Fruit fly (Drosophila melanogaster) whole organism, wandering third instar larva: ENCODE measurements around the gene CG33630.

ENCODE experiments used
- CrebA ChIP-seq: fragments of 200-800 bp; sonication (Bioruptor generic); optimal IDR thresholded peaks from 2 replicates; lab custom pipeline; 2016; ENCODE audit warnings: missing biosample characterization, mild to moderate bottlenecking, missing genetic modification characterization, borderline replicate concordance
- Dfd ChIP-seq: fragments of >200 bp; optimal IDR thresholded peaks from 2 replicates; lab custom pipeline; 2017; ENCODE audit warnings: missing biosample characterization, missing genetic modification characterization
- GATAd ChIP-seq: sonication (Bioruptor generic); optimal IDR thresholded peaks from 2 replicates; lab custom pipeline; 2016; ENCODE audit warnings: missing biosample characterization, missing genetic modification characterization
- HLH106 ChIP-seq: fragments of 200-800 bp; optimal IDR thresholded peaks from 3 replicates; lab custom pipeline; 2019; ENCODE audit warnings: missing biosample characterization, mild to moderate bottlenecking, missing genetic modification characterization, moderate library complexity
- Hr78 ChIP-seq: fragments of >200 bp; optimal IDR thresholded peaks from 2 replicates; lab custom pipeline; 2017; ENCODE audit warnings: missing biosample characterization, missing genetic modification characterization
- Hr83 ChIP-seq: fragments of 200-300 bp; sonication (Bioruptor generic); optimal IDR thresholded peaks from 2 replicates; lab custom pipeline; 2016; ENCODE audit warnings: missing biosample characterization, mild to moderate bottlenecking, missing genetic modification characterization, moderate library complexity; ENCODE audit not compliant: poor library complexity, severe bottlenecking
- Jra ChIP-seq: sonication (Bioruptor generic); optimal IDR thresholded peaks from 2 replicates; lab custom pipeline; 2016; ENCODE audit warnings: missing biosample characterization, missing genetic modification characterization
- Mio ChIP-seq: sonication (Bioruptor generic); optimal IDR thresholded peaks from 2 replicates; lab custom pipeline; 2016; ENCODE audit warnings: missing biosample characterization, missing genetic modification characterization
- Myc ChIP-seq: fragments of >200 bp; optimal IDR thresholded peaks from 2 replicates; lab custom pipeline; 2017
- N ChIP-seq: fragments of >200 bp; optimal IDR thresholded peaks from 2 replicates; lab custom pipeline; 2018; ENCODE audit warnings: missing biosample characterization, missing external identifiers, missing genetic modification characterization
- OdsH ChIP-seq: fragments of 200-800 bp; sonication (Bioruptor generic); optimal IDR thresholded peaks from 2 replicates; lab custom pipeline; 2016; ENCODE audit warnings: missing biosample characterization, mild to moderate bottlenecking, missing genetic modification characterization
- Rel ChIP-seq, 2 experiments: fragments of 200-800 bp; sonication (Bioruptor generic) in 1 of 2; optimal IDR thresholded peaks; 2 replicates in 1 of 2; 3 replicates in 1 of 2; lab custom pipeline; 2016 to 2019; ENCODE audit warnings: mild to moderate bottlenecking in 2 of 2, missing biosample characterization in 2 of 2, missing genetic modification characterization in 2 of 2, moderate library complexity in 1 of 2
- Sp1 ChIP-seq: fragments of 200-800 bp; sonication (Bioruptor generic); optimal IDR thresholded peaks from 3 replicates; lab custom pipeline; 2019; ENCODE audit warnings: missing biosample characterization, mild to moderate bottlenecking, missing genetic modification characterization, moderate library complexity
- Vsx2 ChIP-seq: fragments of 200-300, 225-300 bp; sonication (Bioruptor generic); optimal IDR thresholded peaks from 2 replicates; lab custom pipeline; 2018; ENCODE audit warnings: missing biosample characterization, missing genetic modification characterization; ENCODE audit not compliant: partially characterized antibody
- br ChIP-seq: fragments of 200-800 bp; sonication (Bioruptor generic); optimal IDR thresholded peaks from 2 replicates; lab custom pipeline; 2016; ENCODE audit warnings: missing biosample characterization, missing genetic modification characterization
- brk ChIP-seq: fragments of 200-800 bp; sonication (Bioruptor generic); optimal IDR thresholded peaks from 2 replicates; lab custom pipeline; 2016; ENCODE audit warnings: missing biosample characterization, mild to moderate bottlenecking, missing genetic modification characterization
- dl ChIP-seq, 2 experiments: fragments of 175-275, 200-275 bp in 1 of 2; fragments of 200-275 bp in 1 of 2; sonication (Bioruptor generic); optimal IDR thresholded peaks; lab custom pipeline; 2018; ENCODE audit warnings: mild to moderate bottlenecking in 2 of 2, missing biosample characterization in 2 of 2, missing genetic modification characterization in 2 of 2, moderate library complexity in 2 of 2; ENCODE audit not compliant: partially characterized antibody in 2 of 2, insufficient read depth in 1 of 2
- dsf ChIP-seq: sonication (Bioruptor generic); optimal IDR thresholded peaks from 2 replicates; lab custom pipeline; 2016; ENCODE audit warnings: missing biosample characterization, missing genetic modification characterization, borderline replicate concordance
- ey ChIP-seq: fragments of 200-800 bp; sonication (Bioruptor generic); optimal IDR thresholded peaks from 2 replicates; lab custom pipeline; 2016; ENCODE audit warnings: missing biosample characterization, missing genetic modification characterization
- fru ChIP-seq: fragments of 200-800 bp; sonication (Bioruptor generic); optimal IDR thresholded peaks from 3 replicates; lab custom pipeline; 2016; ENCODE audit warnings: missing biosample characterization, mild to moderate bottlenecking, missing genetic modification characterization
- h ChIP-seq: fragments of 200-800 bp; sonication (Bioruptor generic); optimal IDR thresholded peaks from 3 replicates; lab custom pipeline; 2016; ENCODE audit warnings: missing biosample characterization, mild to moderate bottlenecking, missing genetic modification characterization
- lola ChIP-seq: fragments of >200 bp; optimal IDR thresholded peaks from 2 replicates; lab custom pipeline; 2017; ENCODE audit warnings: missing biosample characterization, missing genetic modification characterization
- psq ChIP-seq: fragments of 200-800 bp; sonication (Bioruptor generic); optimal IDR thresholded peaks from 3 replicates; lab custom pipeline; 2017; ENCODE audit warnings: missing biosample characterization, mild to moderate bottlenecking, missing genetic modification characterization, moderate library complexity
- rgr ChIP-seq: fragments of 200-800 bp; sonication (Bioruptor generic); optimal IDR thresholded peaks from 3 replicates; lab custom pipeline; 2016; ENCODE audit warnings: missing biosample characterization, mild to moderate bottlenecking, missing genetic modification characterization
- sage ChIP-seq: fragments of 200-800 bp; sonication (Bioruptor generic); optimal IDR thresholded peaks from 2 replicates; lab custom pipeline; 2016; ENCODE audit warnings: missing biosample characterization, mild to moderate bottlenecking, missing genetic modification characterization
- sv ChIP-seq: fragments of 200-800 bp; sonication (Bioruptor generic); optimal IDR thresholded peaks from 3 replicates; lab custom pipeline; 2016; ENCODE audit warnings: missing biosample characterization, missing genetic modification characterization
- tai ChIP-seq: sonication (Bioruptor generic); optimal IDR thresholded peaks from 2 replicates; lab custom pipeline; 2016; ENCODE audit warnings: missing biosample characterization, missing genetic modification characterization

CG33630 gene

DNA sequence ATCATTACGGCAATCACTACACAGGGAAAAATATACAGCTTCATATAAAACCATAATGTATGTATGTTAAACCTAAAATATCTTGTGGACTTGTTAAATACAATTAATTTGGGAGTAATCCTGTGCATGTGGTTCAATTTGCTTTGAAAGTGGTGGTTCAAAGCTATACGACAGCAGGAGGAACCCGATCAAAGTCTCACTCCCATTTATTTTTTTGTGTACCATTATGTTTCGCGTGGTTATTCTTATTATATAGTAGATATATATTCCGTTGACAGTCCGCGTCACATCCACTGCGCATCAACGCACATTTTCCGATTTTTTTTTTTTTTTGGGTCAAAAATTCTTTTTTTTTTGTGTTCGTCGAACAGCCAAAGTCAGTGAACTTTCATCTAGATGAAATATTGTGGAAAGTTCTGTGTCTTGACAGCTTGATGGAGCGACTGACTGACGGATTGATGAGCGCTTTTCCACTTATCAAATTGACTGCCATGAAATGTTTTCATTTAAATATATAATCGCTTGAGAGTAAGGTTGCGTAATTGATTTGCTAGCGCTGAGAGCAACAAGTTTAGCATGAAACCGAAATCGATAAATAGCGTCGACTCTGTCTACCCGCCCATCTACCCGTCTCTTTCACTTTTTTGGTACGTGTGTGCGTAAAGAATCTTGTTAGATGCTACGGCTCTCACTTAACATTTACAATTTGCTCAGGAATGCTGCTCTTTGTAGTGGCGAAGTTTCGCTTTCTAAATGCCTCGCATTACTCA is 29.3 kb upstream of the CG33630 start:
- TF ChIP-seq Hr83 (GFP tag; lab: Kevin White, UChicago), result no peak
- no peak for TF ChIP-seq Vsx2 (GFP tag; lab: Kevin White, UChicago)
- TF ChIP-seq Hr78 (GFP tag; lab: Kevin White, UChicago), result no peak
- no peak for TF ChIP-seq Sp1

DNA sequence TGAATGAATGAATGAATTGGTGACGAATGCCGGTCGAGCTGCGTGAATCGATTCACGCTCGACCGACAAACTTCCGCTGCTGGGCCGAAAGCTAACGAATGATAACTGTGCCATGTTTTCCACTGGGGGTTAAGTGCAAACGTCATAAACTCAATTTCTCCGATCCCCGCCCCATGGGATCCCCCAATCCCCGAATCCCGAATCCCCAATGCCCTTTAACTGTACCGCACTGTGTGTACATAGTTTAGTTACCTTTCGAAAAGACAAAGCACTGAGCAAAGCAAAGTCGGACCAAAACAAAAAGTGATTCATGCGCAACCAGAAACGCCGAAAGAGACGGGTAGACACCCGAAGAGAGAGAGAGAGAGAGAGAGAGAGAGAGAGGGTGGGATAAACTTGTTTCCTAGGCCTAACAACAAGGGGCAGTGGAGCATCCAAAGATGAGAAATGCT is 27.4 kb upstream of the CG33630 start:
- TF ChIP-seq CrebA (no peak), Rel (GFP tag; optimal IDR thresholded peaks at IDR 0.05; lab: Kevin White, UChicago) (no peak), Rel (tag; optimal IDR thresholded peaks at IDR 0.05; lab: Kevin White, UChicago) (peak; percentile 19), fru (GFP tag; lab: Kevin White, UChicago) (no peak)
- TF ChIP-seq, all 38 proteins: peak for 1

DNA sequence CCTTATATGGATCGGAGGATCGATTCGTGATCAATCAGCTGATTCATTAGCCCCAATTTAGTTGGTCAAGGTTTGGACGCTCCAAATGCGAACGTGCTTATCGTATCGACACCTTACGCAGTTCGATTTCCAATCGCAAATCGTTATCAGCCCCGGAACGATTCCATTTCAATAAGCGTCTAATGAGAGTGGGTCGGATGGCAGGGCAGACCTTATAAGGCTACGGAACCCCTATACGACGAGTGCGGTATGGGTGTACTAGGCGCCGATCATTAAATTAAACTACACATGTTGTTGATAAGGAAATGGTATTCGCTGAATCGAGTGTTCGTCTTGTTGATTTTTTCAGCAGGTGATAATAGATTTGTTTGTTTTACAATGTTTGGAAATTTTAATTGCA is 26.7 kb upstream of the CG33630 start:
- TF ChIP-seq rgr (GFP tag; lab: Kevin White, UChicago) (no peak), brk (GFP tag; lab: Kevin White, UChicago) (peak; percentile 47), ey (GFP tag; lab: Kevin White, UChicago) (no peak), dsf (no peak), OdsH (GFP tag; lab: Kevin White, UChicago) (no peak), Sp1 (no peak)

DNA sequence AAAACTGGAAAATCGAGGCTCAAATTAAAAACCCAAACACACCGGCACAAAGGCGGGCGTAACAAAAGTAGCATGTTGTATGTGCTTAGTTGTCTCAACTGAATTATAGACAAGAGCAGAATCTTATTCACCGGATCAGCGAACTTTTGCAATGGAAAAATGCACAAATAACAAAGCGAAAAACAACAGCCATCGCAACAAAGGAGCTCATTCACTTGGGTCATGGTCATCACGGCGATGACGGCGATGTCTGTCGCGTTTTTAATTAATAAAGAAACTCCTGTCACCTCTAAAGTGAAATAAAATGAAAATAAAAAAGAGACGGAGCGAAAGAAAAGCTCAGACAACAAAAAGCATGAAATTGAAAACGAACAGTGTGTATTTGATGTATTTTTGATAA is 23.2 kb upstream of the CG33630 start:
- TF ChIP-seq brk (GFP tag; lab: Kevin White, UChicago) (no peak), Vsx2 (GFP tag; lab: Kevin White, UChicago) (no peak), GATAd (GFP tag; lab: Kevin White, UChicago) (no peak), OdsH (GFP tag; lab: Kevin White, UChicago) (no peak), dl (GFP tag; optimal IDR thresholded peaks at IDR 0.05; lab: Kevin White, UChicago; ENCODE audit: insufficient read depth in 1 of 2, partially characterized antibody in 2 of 2) (no peak), br (GFP tag; lab: Kevin White, UChicago) (no peak), tai (GFP tag; lab: Kevin White, UChicago) (no peak), Myc (lab: Kevin White, UChicago) (no peak), Jra (no peak), Mio (no peak), sage (GFP tag; lab: Kevin White, UChicago) (no peak), Dfd (GFP tag; lab: Kevin White, UChicago) (no peak), sv (no peak), HLH106 (no peak)

DNA sequence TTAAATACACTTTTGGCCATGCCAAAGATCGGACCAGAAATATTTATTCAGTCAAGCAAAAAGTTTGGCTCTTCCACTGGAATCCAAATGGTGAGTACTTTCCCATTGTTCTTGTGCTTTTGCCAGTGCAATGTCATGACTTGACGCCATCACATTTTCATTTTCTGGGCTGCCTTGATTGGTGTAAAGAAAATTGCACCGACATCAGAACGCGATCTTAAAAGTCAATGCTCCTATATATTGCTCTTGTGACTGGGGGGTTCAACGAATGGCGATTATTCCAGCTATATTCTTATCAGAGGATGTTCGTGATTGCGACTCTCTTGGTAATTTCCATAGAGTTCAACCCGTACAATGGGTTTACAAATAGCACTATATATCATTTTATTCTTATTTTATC is 21.9 kb upstream of the CG33630 start:
- TF ChIP-seq Rel (GFP tag; optimal IDR thresholded peaks at IDR 0.05; lab: Kevin White, UChicago), result no peak
- TF ChIP-seq Rel (tag; optimal IDR thresholded peaks at IDR 0.05; lab: Kevin White, UChicago), result peak; percentile 88
- no peak for TF ChIP-seq OdsH (GFP tag; lab: Kevin White, UChicago)
- no peak for TF ChIP-seq lola (GFP tag; lab: Kevin White, UChicago)
- TF ChIP-seq brk (GFP tag; lab: Kevin White, UChicago), result no peak
- TF ChIP-seq Sp1, result no peak
- no peak for TF ChIP-seq h (GFP tag; lab: Kevin White, UChicago)
- TF ChIP-seq N (GFP tag; lab: Kevin White, UChicago), result no peak
- no peak for TF ChIP-seq fru (GFP tag; lab: Kevin White, UChicago)
- TF ChIP-seq psq (GFP tag; lab: Kevin White, UChicago), result no peak

DNA sequence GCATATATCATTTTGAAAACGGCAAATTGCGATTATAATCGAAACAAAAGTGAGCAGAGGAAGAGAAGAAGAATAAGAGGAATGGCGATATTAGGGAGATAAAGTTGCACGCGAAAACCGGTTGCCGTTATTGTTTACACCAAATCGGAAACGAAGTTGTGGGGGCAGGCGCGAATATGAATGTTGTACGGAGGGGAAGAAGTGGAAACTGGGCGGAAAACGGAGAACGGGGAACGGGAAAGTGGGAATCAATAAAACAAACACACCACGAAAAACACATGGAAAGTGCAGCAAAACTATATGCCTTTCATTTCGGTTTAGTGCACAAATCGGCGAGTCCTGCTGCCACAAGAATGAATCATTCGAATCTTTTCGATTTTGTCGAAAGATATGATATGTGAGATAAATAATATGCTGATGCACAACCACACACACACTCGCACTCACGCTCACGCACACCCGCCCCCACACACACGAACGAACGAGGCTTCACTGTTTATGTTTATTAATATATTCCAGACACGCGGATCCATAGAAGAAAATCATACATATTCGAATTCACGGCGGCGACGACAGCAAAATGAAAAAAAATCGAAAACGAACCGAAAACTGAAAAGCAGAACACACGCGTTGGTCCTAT is 20.3 kb upstream of the CG33630 start:
- no peak for TF ChIP-seq sage (GFP tag; lab: Kevin White, UChicago)
- peak; percentile 53 for TF ChIP-seq psq (GFP tag; lab: Kevin White, UChicago)
